Fruit fly (Drosophila melanogaster) whole organism, pupa: Measurements from ENCODE around the gene RpL8.

Experiments
- CG10348 ChIP-seq: fragments of 200-800 bp; sonication (Bioruptor generic); IDR thresholded peaks from 2 replicates; pipeline ENCODE4 v1.3.6; 2022; ENCODE audit warnings: missing biosample characterization, missing genetic modification characterization
- CG32121 ChIP-seq: fragments of 200-800 bp; sonication (Bioruptor generic); IDR thresholded peaks from 2 replicates; pipeline ENCODE4 v1.3.6; 2022; ENCODE audit warnings: missing biosample characterization, missing genetic modification characterization
- CG4496 ChIP-seq: fragments of 200-800 bp; sonication (Bioruptor generic); IDR thresholded peaks from 3 replicates; pipeline ENCODE4 v1.3.6; 2022; ENCODE audit warnings: missing biosample characterization, missing genetic modification characterization
- EcR ChIP-seq: fragments of 200-800 bp; sonication (Bioruptor generic); optimal IDR thresholded peaks from 3 replicates; lab custom pipeline; 2019; ENCODE audit warnings: missing biosample characterization, missing genetic modification characterization, mild to moderate bottlenecking, moderate library complexity, missing genetic modification reagents
- Ets98B ChIP-seq: fragments of 200-800 bp; sonication (Bioruptor generic); IDR thresholded peaks from 2 replicates; pipeline ENCODE4 v1.3.6; 2022; ENCODE audit warnings: missing biosample characterization, missing genetic modification characterization
- Snoo ChIP-seq: fragments of 200-800 bp; sonication (Bioruptor generic); optimal IDR thresholded peaks from 3 replicates; lab custom pipeline; 2017; ENCODE audit warnings: missing biosample characterization, mild to moderate bottlenecking, missing genetic modification characterization, inconsistent platforms
- fd96Ca ChIP-seq: fragments of 200-800 bp; sonication (Bioruptor generic); IDR thresholded peaks from 3 replicates; pipeline ENCODE4 v1.3.6; 2022; ENCODE audit warnings: missing biosample characterization, missing genetic modification characterization
- rn ChIP-seq: fragments of 200-800 bp; sonication (Bioruptor generic); IDR thresholded peaks from 2 replicates; pipeline ENCODE4 v1.3.6; 2022; ENCODE audit warnings: missing biosample characterization, missing genetic modification characterization

DNA sequence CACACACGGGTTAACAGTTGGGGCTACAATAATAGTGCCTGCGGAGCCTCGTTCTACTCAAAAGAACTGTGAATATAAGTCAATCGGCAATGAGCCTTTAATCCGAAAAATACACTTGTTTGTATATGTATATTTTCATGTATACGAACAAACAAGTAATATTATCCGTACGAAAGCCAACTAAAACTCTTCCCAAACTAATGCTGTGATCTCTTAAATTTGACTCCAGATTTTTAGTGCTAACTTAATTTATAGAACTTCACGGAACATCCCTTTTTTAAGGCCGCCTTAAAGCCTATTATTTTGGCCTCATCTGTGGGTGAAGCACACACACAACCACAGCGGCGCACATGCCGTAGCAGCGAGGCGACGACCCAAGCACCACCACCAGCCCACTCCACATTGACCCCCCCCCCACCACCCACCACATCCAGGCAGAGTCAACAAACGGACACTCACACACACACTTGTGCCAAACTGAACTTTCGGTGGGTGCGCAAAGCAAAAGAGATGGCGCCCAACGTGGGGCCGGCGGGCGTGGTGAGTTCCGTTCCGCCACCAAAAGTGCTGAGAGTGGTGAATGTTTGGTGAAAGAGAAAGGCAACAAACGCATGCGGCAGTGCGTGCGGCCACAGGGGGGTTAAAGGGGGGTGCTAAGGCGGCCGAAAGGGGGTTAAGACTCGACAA lies 3.0 kb upstream of the RpL8 start:
- TF ChIP-seq fd96Ca (GFP tag; lab: Robert Waterston, UW) (no peak; the same call in 1 of the 3 replicates), CG4496 (GFP tag; lab: Robert Waterston, UW) (peak; percentile 75), Ets98B (GFP tag; lab: Robert Waterston, UW) (peak; percentile 31), CG10348 (GFP tag; lab: Robert Waterston, UW) (peak; percentile 65), Snoo (tag; lab: Kevin White, UChicago) (peak; percentile 51), CG32121 (GFP tag; lab: Robert Waterston, UW) (peak; percentile 71), rn (no peak), EcR (GFP tag; lab: Kevin White, UChicago) (peak; percentile 79)
